Worm (Caenorhabditis elegans): ENCODE measurements around the gene srx-56.

ce11 chrV:7361673-7362072 is 12.5 kb upstream of the srx-56 start, which contains the start of gene cyp-35A1:
- TF ChIP-seq ccch-3 (GFP tag; optimal IDR thresholded peaks at IDR 0.05) (no peak), nfya-2 (GFP tag; IDR thresholded peaks at IDR 0.05) (no peak), tbx-9 (tag; optimal IDR thresholded peaks at IDR 0.05; ENCODE audit: borderline replicate concordance) (no peak), lin-35 (GFP tag; optimal IDR thresholded peaks at IDR 0.05) (no peak), sptf-2 (GFP tag; optimal IDR thresholded peaks at IDR 0.05) (no peak), let-526 (GFP tag; IDR thresholded peaks at IDR 0.05) (no peak), aptf-3 (GFP tag; IDR thresholded peaks at IDR 0.05) (no peak), T26A5.8 (tag; optimal IDR thresholded peaks at IDR 0.05) (no peak), hsf-1 (GFP tag; IDR thresholded peaks at IDR 0.05) (no peak), nhr-90 (tag; optimal IDR thresholded peaks at IDR 0.05) (no peak), zfh-2 (GFP tag; conservative IDR thresholded peaks at IDR 0.05) (no peak), pha-4 (tag; optimal IDR thresholded peaks at IDR 0.05) (no peak)

Data from whole organism, young adult.